Worm (Caenorhabditis elegans): ENCODE data around the gene T21C12.8.
A peak's percentile ranks its signal among the peaks of the same experiment; 100 is the strongest.

T21C12.8 gene

DNA sequence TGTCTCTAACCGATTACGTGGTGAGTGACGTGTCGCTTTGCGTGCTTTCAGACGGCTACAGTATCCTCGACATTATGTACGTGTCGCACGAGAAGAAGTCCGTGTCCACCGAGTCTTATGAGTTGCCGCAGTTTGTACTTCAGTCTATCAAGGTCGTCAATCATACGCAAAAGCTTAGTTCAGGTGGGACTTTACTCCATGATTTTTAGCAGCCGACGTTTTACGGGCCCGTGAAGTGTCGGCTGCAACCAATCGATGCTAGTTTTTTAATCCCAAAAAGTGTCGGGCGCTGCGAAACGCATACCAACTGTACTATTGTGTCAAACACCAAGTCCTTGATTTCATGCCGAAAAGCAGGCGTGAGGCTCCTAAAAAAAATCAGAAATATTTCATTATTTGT is 28.0 kb downstream of the T21C12.8 start:
- no peak for TF ChIP-seq elt-3 (tag; optimal IDR thresholded peaks at IDR 0.05)
- no peak for TF ChIP-seq nhr-28 (tag; optimal IDR thresholded peaks at IDR 0.05)
- TF ChIP-seq unc-120 (tag; optimal IDR thresholded peaks at IDR 0.05; ENCODE audit: poor library complexity, severe bottlenecking) = no peak
- no peak for TF ChIP-seq zip-8 (tag; optimal IDR thresholded peaks at IDR 0.05)
- no peak for TF ChIP-seq ham-2 (GFP tag; optimal IDR thresholded peaks at IDR 0.05)
- no peak for TF ChIP-seq pha-4 (tag; optimal IDR thresholded peaks at IDR 0.05)
- TF ChIP-seq cnd-1 (tag; optimal IDR thresholded peaks at IDR 0.05) = no peak
- TF ChIP-seq ceh-83 (GFP tag; optimal IDR thresholded peaks at IDR 0.05) = no peak
- TF ChIP-seq elt-1 (tag; optimal IDR thresholded peaks at IDR 0.05; ENCODE audit: borderline replicate concordance, insufficient read depth) = no peak
- TF ChIP-seq sptf-1 (tag; optimal IDR thresholded peaks at IDR 0.05) = no peak
- TF ChIP-seq unc-62 (GFP tag; optimal IDR thresholded peaks at IDR 0.05) = no peak

ce11 chrIII:10523025-10523424 is 29.8 kb downstream of the T21C12.8 start:
- TF ChIP-seq tbx-8 (GFP tag; optimal IDR thresholded peaks at IDR 0.05) (no peak), ceh-43 (GFP tag; optimal IDR thresholded peaks at IDR 0.05) (no peak), hlh-1 (tag; optimal IDR thresholded peaks at IDR 0.05) (no peak), unc-39 (tag; optimal IDR thresholded peaks at IDR 0.05) (no peak), drap-1 (GFP tag; optimal IDR thresholded peaks at IDR 0.05) (no peak), ceh-39 (tag; optimal IDR thresholded peaks at IDR 0.05) (no peak), pha-4 (tag; optimal IDR thresholded peaks at IDR 0.05) (no peak), nhr-12 (tag; optimal IDR thresholded peaks at IDR 0.05) (no peak), M03D4.4 (tag; optimal IDR thresholded peaks at IDR 0.05) (no peak), mls-2 (tag; optimal IDR thresholded peaks at IDR 0.05) (no peak), ztf-11 (tag; optimal IDR thresholded peaks at IDR 0.05) (no peak), unc-120 (tag; optimal IDR thresholded peaks at IDR 0.05; ENCODE audit: poor library complexity, severe bottlenecking) (no peak), mab-5 (tag; optimal IDR thresholded peaks at IDR 0.05) (no peak), zip-8 (tag; optimal IDR thresholded peaks at IDR 0.05) (no peak), lsy-2 (tag; optimal IDR thresholded peaks at IDR 0.05) (no peak), unc-62 (GFP tag; optimal IDR thresholded peaks at IDR 0.05) (no peak)

- TF ChIP-seq unc-120 (tag; optimal IDR thresholded peaks at IDR 0.05; ENCODE audit: poor library complexity, severe bottlenecking) (no peak), lin-32 (GFP tag; optimal IDR thresholded peaks at IDR 0.05) (no peak), blmp-1 (tag; optimal IDR thresholded peaks at IDR 0.05) (no peak), unc-39 (tag; optimal IDR thresholded peaks at IDR 0.05) (no peak), tbx-8 (GFP tag; optimal IDR thresholded peaks at IDR 0.05) (no peak), nhr-76 (tag; optimal IDR thresholded peaks at IDR 0.05) (no peak), unc-62 (GFP tag; optimal IDR thresholded peaks at IDR 0.05) (no peak), ceh-43 (GFP tag; optimal IDR thresholded peaks at IDR 0.05) (no peak)
Measured at ce11 chrIII:10521219-10521618, 31.6 kb downstream of the T21C12.8 start.

ce11 chrIII:10520523-10520922 is 32.3 kb downstream of the T21C12.8 start, which contains the start of gene unc-49:
unc-49 (plus strand) TSS chrIII:10520762.
- TF ChIP-seq sptf-1 (tag; optimal IDR thresholded peaks at IDR 0.05) = no peak
- peak; percentile 22 for TF ChIP-seq unc-62 (GFP tag; optimal IDR thresholded peaks at IDR 0.05)
- TF ChIP-seq hlh-1 (tag; optimal IDR thresholded peaks at IDR 0.05) = peak; percentile 62
- TF ChIP-seq unc-120 (tag; optimal IDR thresholded peaks at IDR 0.05; ENCODE audit: poor library complexity, severe bottlenecking) = peak; percentile 47
- TF ChIP-seq ztf-11 (tag; optimal IDR thresholded peaks at IDR 0.05) = no peak

- TF ChIP-seq ceh-43 (GFP tag; optimal IDR thresholded peaks at IDR 0.05) (no peak), elt-1 (tag; optimal IDR thresholded peaks at IDR 0.05; ENCODE audit: borderline replicate concordance, insufficient read depth) (no peak), ceh-39 (tag; optimal IDR thresholded peaks at IDR 0.05) (no peak), nhr-2 (tag; optimal IDR thresholded peaks at IDR 0.05) (no peak), M03D4.4 (tag; optimal IDR thresholded peaks at IDR 0.05) (no peak), unc-120 (tag; optimal IDR thresholded peaks at IDR 0.05; ENCODE audit: poor library complexity, severe bottlenecking) (no peak), drap-1 (GFP tag; optimal IDR thresholded peaks at IDR 0.05) (no peak), ztf-11 (tag; optimal IDR thresholded peaks at IDR 0.05) (no peak)
Measured at ce11 chrIII:10519615-10520014, 33.2 kb downstream of the T21C12.8 start.

DNA sequence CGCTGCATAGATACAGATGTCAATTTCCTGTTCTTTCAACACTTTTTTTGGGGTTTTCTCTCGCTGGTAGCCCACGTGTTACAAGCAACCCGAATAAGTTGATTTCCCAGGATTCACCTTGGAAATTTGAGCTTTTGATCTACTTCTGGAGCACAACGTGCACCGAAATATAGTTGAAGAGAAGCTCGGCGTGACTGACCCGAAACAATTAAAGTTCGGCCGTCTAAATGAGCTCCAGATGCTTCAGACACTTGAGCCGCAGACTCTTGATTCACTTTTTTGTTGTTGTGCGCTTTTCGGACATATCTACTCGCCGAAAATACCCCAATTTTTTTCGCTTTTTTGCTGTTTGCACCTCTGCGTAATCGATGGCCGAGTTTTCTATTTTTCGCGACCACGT is 33.9 kb downstream of the T21C12.8 start:
- TF ChIP-seq elt-3 (tag; optimal IDR thresholded peaks at IDR 0.05) (no peak), hlh-1 (tag; optimal IDR thresholded peaks at IDR 0.05) (no peak), ceh-43 (GFP tag; optimal IDR thresholded peaks at IDR 0.05) (no peak), nhr-76 (tag; optimal IDR thresholded peaks at IDR 0.05) (no peak), nhr-237 (tag; optimal IDR thresholded peaks at IDR 0.05) (no peak), sptf-1 (tag; optimal IDR thresholded peaks at IDR 0.05) (no peak), ces-1 (GFP tag; optimal IDR thresholded peaks at IDR 0.05) (no peak), mab-5 (tag; optimal IDR thresholded peaks at IDR 0.05) (no peak), nhr-28 (tag; optimal IDR thresholded peaks at IDR 0.05) (no peak), lsy-2 (tag; optimal IDR thresholded peaks at IDR 0.05) (no peak), elt-1 (tag; optimal IDR thresholded peaks at IDR 0.05; ENCODE audit: borderline replicate concordance, insufficient read depth) (no peak), ham-2 (GFP tag; optimal IDR thresholded peaks at IDR 0.05) (no peak), zip-8 (tag; optimal IDR thresholded peaks at IDR 0.05) (no peak), tbx-8 (GFP tag; optimal IDR thresholded peaks at IDR 0.05) (no peak), mep-1 (tag; optimal IDR thresholded peaks at IDR 0.05) (no peak), blmp-1 (tag; optimal IDR thresholded peaks at IDR 0.05) (no peak), flh-1 (GFP tag; optimal IDR thresholded peaks at IDR 0.05) (no peak), mls-2 (tag; optimal IDR thresholded peaks at IDR 0.05) (no peak), snpc-4 (tag; optimal IDR thresholded peaks at IDR 0.05) (no peak)
